Fruit fly (Drosophila melanogaster): ENCODE measurements around the gene CG9981.

The CG9981 gene

DNA sequence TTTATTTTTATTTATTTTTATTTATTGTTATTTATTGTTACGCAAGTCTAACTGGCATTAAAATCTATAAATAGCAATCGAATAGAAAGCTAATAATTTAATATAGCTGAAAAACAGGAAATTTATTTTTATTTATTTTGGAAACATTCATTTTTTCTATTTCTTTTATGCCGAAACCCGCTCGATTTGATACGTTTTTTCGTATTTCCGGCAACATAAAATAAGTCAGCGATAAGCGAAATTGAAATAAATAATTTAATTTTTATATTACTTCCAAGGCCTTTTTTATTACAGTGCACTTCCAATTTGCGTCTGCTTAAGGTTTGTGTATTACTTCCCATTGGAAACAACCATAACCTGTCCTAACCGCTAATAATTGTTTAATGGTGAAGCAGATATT lies 33.0 kb downstream of the CG9981 start:
- no peak for TF ChIP-seq CTCF (optimal IDR thresholded peaks at IDR 0.05)
- TF ChIP-seq CG8478 (optimal IDR thresholded peaks at IDR 0.05): no peak

DNA sequence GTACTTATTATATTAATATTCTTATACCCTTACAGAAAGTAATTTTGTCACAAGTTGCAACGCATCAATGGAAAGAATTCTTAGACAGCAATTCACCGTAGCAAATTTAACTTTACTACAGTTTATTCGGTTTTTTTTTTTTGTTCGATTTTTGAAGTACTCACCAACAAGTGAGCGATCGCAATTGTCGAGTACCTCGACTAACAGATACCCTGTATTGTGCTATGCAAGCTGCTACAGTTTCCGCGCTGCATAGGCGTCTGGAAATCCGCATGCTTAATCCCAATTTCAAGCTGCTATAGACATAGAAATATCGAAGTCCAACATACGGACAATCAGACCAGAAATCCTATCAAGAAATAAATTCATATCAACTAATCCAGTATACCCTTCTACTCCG lies 36.3 kb downstream of the CG9981 start:
- TF ChIP-seq CTCF (optimal IDR thresholded peaks at IDR 0.05) (no peak), CG8478 (optimal IDR thresholded peaks at IDR 0.05) (no peak)

DNA sequence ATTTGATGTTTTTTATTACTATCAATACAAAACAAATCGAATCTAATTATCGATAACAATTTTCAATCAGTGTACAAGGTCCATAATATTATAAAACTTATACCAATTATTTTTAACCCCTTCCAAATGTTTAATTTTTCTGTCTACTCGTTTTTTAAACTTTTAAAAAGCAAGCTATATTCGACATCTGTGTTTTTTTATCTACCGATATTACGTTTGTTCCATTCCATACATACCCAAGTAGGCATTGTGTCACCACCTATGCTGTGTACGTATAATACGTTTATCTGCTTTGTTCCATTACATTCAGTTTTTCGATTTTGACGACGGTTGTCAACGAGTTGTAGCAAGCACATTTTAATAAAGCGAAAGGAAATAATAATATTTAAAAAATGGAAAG lies 43.6 kb downstream of the CG9981 start, which contains the start of gene nonA:
TSS of gene nonA (plus strand) at position 264 of the 400 bp plus-strand sequence.
- TF ChIP-seq CG8478 (optimal IDR thresholded peaks at IDR 0.05) (no peak), CTCF (optimal IDR thresholded peaks at IDR 0.05) (no peak)

DNA sequence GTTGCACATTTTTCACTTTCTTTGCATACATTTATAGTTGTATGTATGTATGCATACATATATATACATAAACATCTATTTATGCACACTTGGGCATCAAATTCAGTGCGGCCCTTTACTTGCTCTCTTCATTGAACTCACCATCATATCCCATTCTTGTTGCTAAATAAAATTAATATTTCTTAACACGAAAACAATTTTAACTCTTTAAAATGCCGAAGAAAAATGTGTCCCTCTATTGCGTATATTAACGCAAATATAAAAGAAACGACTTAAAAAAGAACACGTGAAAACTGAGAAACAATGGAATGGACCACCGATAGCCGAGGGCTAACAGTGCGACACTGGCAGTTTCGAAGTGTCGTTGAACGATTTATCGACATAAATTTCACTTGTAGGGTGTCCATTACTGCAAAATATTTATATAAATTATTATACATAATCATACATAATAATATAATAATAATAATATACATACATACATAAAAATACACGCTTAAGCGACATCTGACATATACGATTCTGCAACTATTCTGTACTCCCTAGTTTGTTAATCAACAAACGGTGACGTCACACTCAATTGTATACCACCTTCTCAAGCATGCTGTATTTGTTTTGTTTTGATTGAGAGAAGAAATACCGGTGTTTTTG lies 46.1 kb downstream of the CG9981 start, which contains the start of the genes U2af50 and PIG-Q:
TSS of gene U2af50 (minus strand) at position 370 of the 651 bp plus-strand sequence.
TSS of gene PIG-Q (plus strand) at position 474 of the 651 bp plus-strand sequence.
- no peak for TF ChIP-seq CG8478 (optimal IDR thresholded peaks at IDR 0.05)
- TF ChIP-seq CTCF (optimal IDR thresholded peaks at IDR 0.05): no peak

DNA sequence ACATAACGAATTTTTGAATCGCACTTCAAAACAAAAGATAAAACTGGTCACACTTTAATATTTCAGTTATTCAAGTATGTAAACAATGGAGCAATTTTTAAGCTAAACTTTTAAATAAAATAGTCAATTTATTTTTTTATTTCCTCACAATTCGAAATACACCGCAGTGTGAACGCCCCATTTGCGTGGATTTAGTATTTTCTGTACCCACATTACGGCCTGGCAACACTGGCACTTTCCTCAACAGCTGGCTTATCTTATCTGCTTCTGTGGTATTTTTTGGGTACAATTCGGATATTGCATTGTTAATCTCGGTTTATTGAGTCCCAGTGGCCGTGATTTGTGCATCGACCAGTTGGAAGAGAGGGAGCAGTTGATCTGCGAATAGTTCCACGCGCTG lies 54.9 kb downstream of the CG9981 start, which contains the start of gene sl:
TSS of gene sl (plus strand) at position 254 of the 400 bp plus-strand sequence.
- TF ChIP-seq CG8478 (optimal IDR thresholded peaks at IDR 0.05) (no peak), CTCF (optimal IDR thresholded peaks at IDR 0.05) (no peak)
